Worm (Caenorhabditis elegans): Measurements from ENCODE around the gene nhr-189.

The nhr-189 gene

DNA sequence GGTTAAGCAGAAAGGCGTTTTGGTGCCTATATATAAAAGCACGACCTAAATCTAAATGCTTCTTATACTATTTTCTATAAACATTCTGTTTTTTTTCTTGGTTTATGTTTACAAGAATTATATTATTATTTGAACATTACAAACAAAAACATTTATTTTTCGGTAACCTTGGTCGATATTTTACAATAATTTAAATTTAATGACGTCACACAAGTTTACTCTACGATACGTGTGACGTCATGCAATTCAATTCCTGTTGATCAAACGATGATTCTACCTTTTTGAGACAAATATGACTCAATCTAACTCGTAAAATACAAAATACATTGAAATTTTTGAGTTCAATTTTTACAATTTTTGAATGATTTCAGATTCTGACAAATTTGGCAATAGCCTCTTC is 36.0 kb upstream of the nhr-189 start:
- TF ChIP-seq ceh-27 (GFP tag; optimal IDR thresholded peaks at IDR 0.05) (no peak), K11D2.4 (GFP tag; IDR thresholded peaks at IDR 0.05) (no peak), pha-4 (tag; optimal IDR thresholded peaks at IDR 0.05) (no peak), lsl-1 (GFP tag; optimal IDR thresholded peaks at IDR 0.05) (no peak), tbp1 (GFP tag; optimal IDR thresholded peaks at IDR 0.05) (no peak), hmg-20 (GFP tag; IDR thresholded peaks at IDR 0.05) (no peak), bed-1 (GFP tag; IDR thresholded peaks at IDR 0.05) (no peak), ekl-4 (GFP tag; IDR thresholded peaks at IDR 0.05) (no peak), K12H6.12 (tag; optimal IDR thresholded peaks at IDR 0.05) (no peak), D2030.7 (GFP tag; IDR thresholded peaks at IDR 0.05) (no peak), mcd-1 (GFP tag; IDR thresholded peaks at IDR 0.05) (no peak), B0336.3 (GFP tag; IDR thresholded peaks at IDR 0.05) (no peak), him-1 (tag; optimal IDR thresholded peaks at IDR 0.05) (no peak), dox-1 (GFP tag; IDR thresholded peaks at IDR 0.05) (no peak), ztf-28 (GFP tag; IDR thresholded peaks at IDR 0.05) (no peak), nhr-90 (tag; optimal IDR thresholded peaks at IDR 0.05) (no peak), snpc-3.4 (tag; optimal IDR thresholded peaks at IDR 0.05) (no peak), hmg-1.2 (GFP tag; IDR thresholded peaks at IDR 0.05) (no peak), madf-6 (GFP tag; IDR thresholded peaks at IDR 0.05) (no peak)

DNA sequence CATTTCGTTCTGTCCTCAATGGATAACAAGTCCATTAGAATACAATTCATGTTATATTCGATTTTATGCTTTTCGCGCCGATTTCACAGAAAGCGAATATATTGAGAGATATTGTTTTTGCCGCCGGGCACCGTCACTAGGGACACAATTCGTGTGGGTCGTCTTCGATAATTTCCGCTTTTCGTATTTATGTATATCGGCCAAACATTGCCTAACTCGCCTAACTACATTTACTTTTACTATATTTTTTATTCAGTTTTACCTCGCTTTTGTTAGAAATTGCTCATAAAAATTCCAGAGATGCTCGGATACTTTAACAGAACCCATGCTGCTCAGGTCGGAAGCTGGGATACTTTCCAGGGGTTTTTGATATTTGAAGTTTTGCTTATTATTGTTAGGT is 34.6 kb upstream of the nhr-189 start, which contains the start of gene sre-9:
Gene sre-9, plus strand, starts transcription at position 301 of the 400 bp plus-strand sequence.
- TF ChIP-seq chd-7 (tag; optimal IDR thresholded peaks at IDR 0.05) (no peak), pha-4 (tag; optimal IDR thresholded peaks at IDR 0.05) (no peak), T26A5.8 (tag; optimal IDR thresholded peaks at IDR 0.05) (no peak), hsf-1 (GFP tag; IDR thresholded peaks at IDR 0.05) (no peak), aptf-2 (GFP tag; conservative IDR thresholded peaks at IDR 0.05) (no peak), ztf-28 (GFP tag; IDR thresholded peaks at IDR 0.05) (no peak), pbrm-1 (GFP tag; IDR thresholded peaks at IDR 0.05) (no peak), mcd-1 (GFP tag; IDR thresholded peaks at IDR 0.05) (no peak), snpc-1.3 (tag; optimal IDR thresholded peaks at IDR 0.05; ENCODE audit: insufficient read depth) (no peak), ama-1 (optimal IDR thresholded peaks at IDR 0.05) (no peak), ama-1 (GFP tag; optimal IDR thresholded peaks at IDR 0.05) (no peak), ceh-100 (GFP tag; IDR thresholded peaks at IDR 0.05) (no peak), nhr-120 (GFP tag; IDR thresholded peaks at IDR 0.05) (no peak), hlh-12 (tag; optimal IDR thresholded peaks at IDR 0.05) (no peak), lag-1 (GFP tag; IDR thresholded peaks at IDR 0.05) (no peak), xnd-1 (tag; optimal IDR thresholded peaks at IDR 0.05) (no peak), sptf-2 (GFP tag; optimal IDR thresholded peaks at IDR 0.05) (no peak), ceh-40 (GFP tag; IDR thresholded peaks at IDR 0.05) (no peak), B0336.3 (GFP tag; IDR thresholded peaks at IDR 0.05) (no peak)

DNA sequence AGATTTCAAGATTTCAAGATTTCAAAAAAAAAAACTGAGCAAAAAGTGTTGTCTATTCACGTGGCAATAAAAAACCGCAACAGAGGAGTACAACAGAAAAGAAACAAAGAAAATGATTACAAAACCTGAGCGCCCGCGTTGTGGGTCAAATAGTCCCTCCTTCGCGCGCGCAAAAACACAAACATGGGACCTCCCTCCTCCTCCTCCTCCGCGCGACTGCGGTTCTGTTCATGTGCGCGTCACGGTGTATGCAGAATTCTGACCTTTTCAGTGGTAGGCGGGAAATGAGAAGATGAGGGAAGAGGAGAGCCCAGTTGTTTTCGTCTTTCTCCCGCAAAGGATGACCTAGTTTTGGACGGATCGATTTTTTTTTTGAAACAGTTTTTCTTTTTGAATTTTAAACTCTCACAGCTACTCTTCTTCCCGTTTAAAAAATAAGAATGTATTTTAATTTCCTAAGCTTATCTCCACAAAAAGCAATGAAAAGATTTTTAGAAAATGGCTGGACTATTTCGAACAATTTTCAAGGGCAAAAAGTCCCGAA is 32.4 kb upstream of the nhr-189 start, which contains the start of gene C17E7.4:
Gene C17E7.4, plus strand, starts transcription at position 494 of the 544 bp plus-strand sequence.
- TF ChIP-seq ceh-91 (GFP tag; IDR thresholded peaks at IDR 0.05) (peak; percentile 44; the same call in 1 of the 2 replicates), F10E7.11 (tag; optimal IDR thresholded peaks at IDR 0.05) (no peak), Y53F4B.3 (GFP tag; IDR thresholded peaks at IDR 0.05) (no peak), dpl-1 (GFP tag; optimal IDR thresholded peaks at IDR 0.05) (peak; percentile 69), madf-8 (GFP tag; conservative IDR thresholded peaks at IDR 0.05) (peak; percentile 72), madf-6 (GFP tag; IDR thresholded peaks at IDR 0.05) (peak; percentile 88), nfya-2 (GFP tag; IDR thresholded peaks at IDR 0.05) (no peak), ztf-26 (tag; optimal IDR thresholded peaks at IDR 0.05) (no peak), snpc-3.4 (tag; optimal IDR thresholded peaks at IDR 0.05) (peak; percentile 16), xnd-1 (tag; optimal IDR thresholded peaks at IDR 0.05) (peak; percentile 48), D2030.7 (GFP tag; IDR thresholded peaks at IDR 0.05) (peak; percentile 47; the same call in 1 of the 2 replicates), efl-1 (GFP tag; optimal IDR thresholded peaks at IDR 0.05) (peak; percentile 89), lsl-1 (GFP tag; optimal IDR thresholded peaks at IDR 0.05) (peak; percentile 9), Y95B8A.8 (GFP tag; IDR thresholded peaks at IDR 0.05) (no peak), him-1 (tag; optimal IDR thresholded peaks at IDR 0.05) (no peak), hmg-1.2 (GFP tag; IDR thresholded peaks at IDR 0.05) (peak; percentile 54; the same call in 1 of the 2 replicates), dox-1 (GFP tag; IDR thresholded peaks at IDR 0.05) (peak; percentile 62; the same call in 1 of the 2 replicates), egrh-3 (GFP tag; IDR thresholded peaks at IDR 0.05) (peak; percentile 70)
